Fruit fly (Drosophila melanogaster) whole organism: Measurements from ENCODE around the gene CG15743.

ENCODE experiments used
- CG8478 ChIP-seq: fragments of >200 bp; optimal IDR thresholded peaks from 2 replicates; lab custom pipeline; 2018; ENCODE audit warnings: inconsistent platforms
- Dll ChIP-seq: fragments of >200 bp; optimal IDR thresholded peaks from 2 replicates; lab custom pipeline; 2017
- EcR ChIP-seq, 2 experiments: fragments of >200 bp; optimal IDR thresholded peaks; 2 replicates each; lab custom pipeline; 2017; ENCODE audit warnings: missing biosample characterization in 2 of 2, missing genetic modification characterization in 2 of 2, missing genetic modification reagents in 2 of 2
- pan ChIP-seq: fragments of >200 bp; optimal IDR thresholded peaks from 2 replicates; lab custom pipeline; 2017
- psq ChIP-seq: fragments of >200 bp; optimal IDR thresholded peaks from 2 replicates; lab custom pipeline; 2017
- usp ChIP-seq: fragments of >200 bp; optimal IDR thresholded peaks from 2 replicates; lab custom pipeline; 2017; ENCODE audit warnings: missing biosample characterization, missing genetic modification characterization, mixed read lengths

Gene CG15743

dm6 chrX:13277580-13278467 is 7.7 kb upstream of the CG15743 start:
- TF ChIP-seq Dll (lab: Kevin White, UChicago), result no peak
- TF ChIP-seq CG8478 (lab: Kevin White, UChicago), result no peak
- TF ChIP-seq psq, result no peak
- no peak for TF ChIP-seq usp
- no peak for TF ChIP-seq pan
- TF ChIP-seq EcR (GFP tag; optimal IDR thresholded peaks at IDR 0.05; lab: Kevin White, UChicago), result no peak

dm6 chrX:13278468-13278982 is 7.0 kb upstream of the CG15743 start:
- no peak for TF ChIP-seq usp
- TF ChIP-seq psq, result no peak
- TF ChIP-seq Dll (lab: Kevin White, UChicago), result no peak
- TF ChIP-seq EcR (GFP tag; optimal IDR thresholded peaks at IDR 0.05; lab: Kevin White, UChicago), result no peak
- TF ChIP-seq pan, result no peak
- no peak for TF ChIP-seq CG8478 (lab: Kevin White, UChicago)

dm6 chrX:13280235-13280634 is 5.3 kb upstream of the CG15743 start:
- TF ChIP-seq pan (no peak), EcR (GFP tag; optimal IDR thresholded peaks at IDR 0.05; lab: Kevin White, UChicago) (no peak), psq (no peak), Dll (lab: Kevin White, UChicago) (no peak), usp (no peak), CG8478 (lab: Kevin White, UChicago) (no peak)

- TF ChIP-seq psq, result no peak
- TF ChIP-seq CG8478 (lab: Kevin White, UChicago), result no peak
- no peak for TF ChIP-seq usp
- TF ChIP-seq Dll (lab: Kevin White, UChicago), result no peak
- no peak for TF ChIP-seq EcR (GFP tag; optimal IDR thresholded peaks at IDR 0.05; lab: Kevin White, UChicago)
- TF ChIP-seq pan, result no peak
These were observed 4.8 kb upstream of the CG15743 start for dm6 chrX:13280738-13281137.

dm6 chrX:13281244-13281877 is 4.1 kb upstream of the CG15743 start:
- no peak for TF ChIP-seq Dll (lab: Kevin White, UChicago)
- no peak for TF ChIP-seq CG8478 (lab: Kevin White, UChicago)
- TF ChIP-seq pan, result no peak
- no peak for TF ChIP-seq psq
- TF ChIP-seq EcR (GFP tag; optimal IDR thresholded peaks at IDR 0.05; lab: Kevin White, UChicago), result no peak
- no peak for TF ChIP-seq usp

dm6 chrX:13282717-13283116 is 2.8 kb upstream of the CG15743 start:
- TF ChIP-seq CG8478 (lab: Kevin White, UChicago), result no peak
- no peak for TF ChIP-seq Dll (lab: Kevin White, UChicago)
- TF ChIP-seq psq, result no peak
- no peak for TF ChIP-seq usp
- no peak for TF ChIP-seq EcR (GFP tag; optimal IDR thresholded peaks at IDR 0.05; lab: Kevin White, UChicago)
- no peak for TF ChIP-seq pan

dm6 chrX:13283940-13284547 is 1.5 kb upstream of the CG15743 start:
- TF ChIP-seq Dll (lab: Kevin White, UChicago), result no peak
- TF ChIP-seq usp, result no peak
- no peak for TF ChIP-seq pan
- TF ChIP-seq psq, result no peak
- no peak for TF ChIP-seq EcR (GFP tag; optimal IDR thresholded peaks at IDR 0.05; lab: Kevin White, UChicago)
- no peak for TF ChIP-seq CG8478 (lab: Kevin White, UChicago)

dm6 chrX:13284548-13284974 is 946 bp upstream of the CG15743 start:
- no peak for TF ChIP-seq EcR (GFP tag; optimal IDR thresholded peaks at IDR 0.05; lab: Kevin White, UChicago)
- no peak for TF ChIP-seq usp
- no peak for TF ChIP-seq CG8478 (lab: Kevin White, UChicago)
- no peak for TF ChIP-seq pan
- TF ChIP-seq psq, result peak; percentile 10
- TF ChIP-seq Dll (lab: Kevin White, UChicago), result no peak

dm6 chrX:13285749-13286336 is 336 bp downstream of the CG15743 start:
- TF ChIP-seq Dll (lab: Kevin White, UChicago) (no peak), psq (no peak), usp (no peak), CG8478 (lab: Kevin White, UChicago) (no peak), pan (no peak)

dm6 chrX:13287854-13288376 is 2.4 kb downstream of the CG15743 start, which contains the start of gene Remo:
TSS of gene Remo (plus strand) at chrX:13288051.
- TF ChIP-seq pan, result no peak
- no peak for TF ChIP-seq Dll (lab: Kevin White, UChicago)

dm6 chrX:13296405-13297183 is 11.1 kb downstream of the CG15743 start, which contains the start of gene CG1622:
TSS of gene CG1622 (plus strand) at chrX:13297082.
- TF ChIP-seq psq, result no peak
- no peak for TF ChIP-seq pan
- no peak for TF ChIP-seq Dll (lab: Kevin White, UChicago)
